Fruit fly (Drosophila melanogaster) whole organism, embryonic: ENCODE results near the gene Snx27.

Experiments used
- Abd-B ChIP-seq: fragments of 200-800 bp; sonication (Bioruptor generic); optimal IDR thresholded peaks from 2 replicates; lab custom pipeline; 2018; ENCODE audit warnings: missing biosample characterization, mild to moderate bottlenecking, missing genetic modification characterization, moderate library complexity
- CG10565 ChIP-seq: fragments of 200-800 bp; sonication (Bioruptor generic); optimal IDR thresholded peaks from 3 replicates; lab custom pipeline; 2016; ENCODE audit warnings: missing biosample characterization, mild to moderate bottlenecking, missing genetic modification characterization
- CG11085 ChIP-seq: fragments of 200-800 bp; sonication (Bioruptor generic); IDR thresholded peaks from 2 replicates; pipeline ENCODE4 v1.3.6; 2022; ENCODE audit warnings: missing biosample characterization, missing genetic modification characterization
- CG12219 ChIP-seq: fragments of 200-800 bp; sonication (Bioruptor generic); optimal IDR thresholded peaks from 3 replicates; lab custom pipeline; 2018; ENCODE audit warnings: missing biosample characterization, mild to moderate bottlenecking, missing genetic modification characterization
- CG1233 ChIP-seq: fragments of 200-800 bp; sonication (Bioruptor generic); optimal IDR thresholded peaks from 4 replicates; lab custom pipeline; 2018; ENCODE audit warnings: missing biosample characterization, mild to moderate bottlenecking, missing genetic modification characterization
- CG12769 ChIP-seq: fragments of 200-800 bp; sonication (Bioruptor generic); optimal IDR thresholded peaks from 2 replicates; lab custom pipeline; 2019; ENCODE audit warnings: missing biosample characterization, mild to moderate bottlenecking, missing genetic modification characterization, moderate library complexity
- CG12942 ChIP-seq: fragments of 200-800 bp; sonication (Bioruptor generic); optimal IDR thresholded peaks from 3 replicates; lab custom pipeline; 2016; ENCODE audit warnings: missing biosample characterization, missing genetic modification characterization
- CG16813 ChIP-seq: fragments of 200-800 bp; sonication (Bioruptor generic); IDR thresholded peaks from 3 replicates; pipeline ENCODE4 v1.3.6; 2022; ENCODE audit warnings: missing biosample characterization, missing genetic modification characterization; ENCODE audit not compliant: partially characterized antibody
- CG17385 ChIP-seq: fragments of 200-800 bp; sonication (Bioruptor generic); optimal IDR thresholded peaks from 3 replicates; lab custom pipeline; 2018; ENCODE audit warnings: missing biosample characterization, mild to moderate bottlenecking, missing genetic modification characterization
- CG17568 ChIP-seq: fragments of 200-800 bp; sonication (Bioruptor generic); optimal IDR thresholded peaks from 2 replicates; lab custom pipeline; 2018; ENCODE audit warnings: missing biosample characterization, mild to moderate bottlenecking, missing genetic modification characterization, moderate library complexity
- CG18011 ChIP-seq: fragments of 200-800 bp; sonication (Bioruptor generic); optimal IDR thresholded peaks from 2 replicates; lab custom pipeline; 2017; ENCODE audit warnings: missing biosample characterization, missing genetic modification characterization, mild to moderate bottlenecking, moderate library complexity, missing genotype
- CG30403 ChIP-seq: fragments of 200-800 bp; sonication (Bioruptor generic); optimal IDR thresholded peaks from 3 replicates; lab custom pipeline; 2016; ENCODE audit warnings: missing biosample characterization, missing genetic modification characterization
- CG31365 ChIP-seq: fragments of 200-800 bp; sonication (Bioruptor generic); optimal IDR thresholded peaks from 2 replicates; lab custom pipeline; 2018; ENCODE audit warnings: missing biosample characterization, mild to moderate bottlenecking, missing genetic modification characterization
- CG31388 ChIP-seq: fragments of 200-800 bp; sonication (Bioruptor generic); optimal IDR thresholded peaks from 2 replicates; lab custom pipeline; 2016; ENCODE audit warnings: missing biosample characterization, missing genetic modification characterization
- CG4404 ChIP-seq: fragments of 200-800 bp; sonication (Bioruptor generic); IDR thresholded peaks from 2 replicates; pipeline ENCODE4 v1.3.6; 2022; ENCODE audit warnings: missing biosample characterization, missing genetic modification characterization
- CG5245 ChIP-seq: fragments of 200-800 bp; sonication (Bioruptor generic); optimal IDR thresholded peaks from 3 replicates; lab custom pipeline; 2016; ENCODE audit warnings: missing biosample characterization, missing genetic modification characterization
- CG7839 ChIP-seq: fragments of 200-800 bp; sonication (Bioruptor generic); optimal IDR thresholded peaks from 3 replicates; lab custom pipeline; 2018; ENCODE audit warnings: missing biosample characterization, mild to moderate bottlenecking, missing genetic modification characterization, moderate library complexity
- CG7963 ChIP-seq: fragments of 200-800 bp; sonication (Bioruptor generic); IDR thresholded peaks from 3 replicates; pipeline ENCODE4 v1.3.6; 2022; ENCODE audit warnings: missing biosample characterization, missing genetic modification characterization; ENCODE audit not compliant: partially characterized antibody
- CG7987 ChIP-seq: fragments of 200-800 bp; sonication (Bioruptor generic); optimal IDR thresholded peaks from 2 replicates; lab custom pipeline; 2018; ENCODE audit warnings: missing biosample characterization, mild to moderate bottlenecking, missing genetic modification characterization, moderate library complexity
- CG8281 ChIP-seq: fragments of 200-800 bp; sonication (Bioruptor generic); optimal IDR thresholded peaks from 2 replicates; lab custom pipeline; 2018; ENCODE audit warnings: missing biosample characterization, mild to moderate bottlenecking, missing genetic modification characterization, moderate library complexity
- CG8944 ChIP-seq: fragments of 200-800 bp; sonication (Bioruptor generic); optimal IDR thresholded peaks from 3 replicates; lab custom pipeline; 2016; ENCODE audit warnings: missing biosample characterization, missing genetic modification characterization
- Camta ChIP-seq: fragments of 200-800 bp; sonication (Bioruptor generic); optimal IDR thresholded peaks from 2 replicates; lab custom pipeline; 2016; ENCODE audit warnings: missing biosample characterization, missing genetic modification characterization
- D19A ChIP-seq: fragments of 200-800 bp; optimal IDR thresholded peaks from 3 replicates; lab custom pipeline; 2019; ENCODE audit warnings: missing biosample characterization, mild to moderate bottlenecking, missing genetic modification characterization, moderate library complexity
- Gsc ChIP-seq: fragments of 200-800 bp; sonication (Bioruptor generic); IDR thresholded peaks from 2 replicates; pipeline ENCODE4 v1.3.6; 2022; ENCODE audit warnings: missing biosample characterization, missing genetic modification characterization
- Gug ChIP-seq: fragments of 200-800 bp; sonication (Bioruptor generic); IDR thresholded peaks from 4 replicates; pipeline ENCODE4 v1.3.6; 2022; ENCODE audit warnings: missing biosample characterization, missing genetic modification characterization
- H15 ChIP-seq: fragments of 200-800 bp; sonication (Bioruptor generic); IDR thresholded peaks from 3 replicates; pipeline ENCODE4 v1.3.6; 2022; ENCODE audit warnings: missing biosample characterization, missing genetic modification characterization
- HLH4C ChIP-seq: fragments of 200-800 bp; sonication (Bioruptor generic); IDR thresholded peaks from 3 replicates; pipeline ENCODE4 v1.3.6; 2022; ENCODE audit warnings: missing biosample characterization, missing genetic modification characterization; ENCODE audit not compliant: partially characterized antibody
- Max ChIP-seq: fragments of 200-800 bp; sonication (Bioruptor generic); optimal IDR thresholded peaks from 2 replicates; lab custom pipeline; 2016; ENCODE audit warnings: missing biosample characterization, mild to moderate bottlenecking, missing genetic modification characterization
- Rfx ChIP-seq: fragments of 200-800 bp; sonication (Bioruptor generic); IDR thresholded peaks from 2 replicates; pipeline ENCODE4 v1.3.6; 2022; ENCODE audit warnings: missing biosample characterization, missing genetic modification characterization
- Spps ChIP-seq: fragments of 200-800 bp; sonication (Bioruptor generic); optimal IDR thresholded peaks from 2 replicates; lab custom pipeline; 2018; ENCODE audit warnings: missing biosample characterization, mild to moderate bottlenecking, missing genetic modification characterization
- ash1 ChIP-seq: fragments of 200-800 bp; sonication (Bioruptor generic); optimal IDR thresholded peaks from 2 replicates; lab custom pipeline; 2018; ENCODE audit warnings: missing biosample characterization, mild to moderate bottlenecking, missing genetic modification characterization
- chn ChIP-seq: fragments of 200-800 bp; sonication (Bioruptor generic); optimal IDR thresholded peaks from 2 replicates; lab custom pipeline; 2016; ENCODE audit warnings: missing biosample characterization, missing genetic modification characterization
- dan ChIP-seq: fragments of 200-800 bp; sonication (Bioruptor generic); IDR thresholded peaks from 2 replicates; pipeline ENCODE4 v1.3.6; 2022; ENCODE audit warnings: missing biosample characterization, missing genetic modification characterization
- dm ChIP-seq: fragments of 200-800 bp; sonication (Bioruptor generic); optimal IDR thresholded peaks from 3 replicates; lab custom pipeline; 2016; ENCODE audit warnings: missing biosample characterization, missing genetic modification characterization
- dmrt11E ChIP-seq: fragments of 200-800 bp; sonication (Bioruptor generic); optimal IDR thresholded peaks from 3 replicates; lab custom pipeline; 2018; ENCODE audit warnings: missing biosample characterization, mild to moderate bottlenecking, missing genetic modification characterization, moderate library complexity
- dmrt99B ChIP-seq: fragments of 200-800 bp; sonication (Bioruptor generic); optimal IDR thresholded peaks from 2 replicates; lab custom pipeline; 2018; ENCODE audit warnings: missing biosample characterization, mild to moderate bottlenecking, missing genetic modification characterization, moderate library complexity
- fd64A ChIP-seq: fragments of 200-800 bp; sonication (Bioruptor generic); optimal IDR thresholded peaks from 3 replicates; lab custom pipeline; 2018; ENCODE audit warnings: missing biosample characterization, mild to moderate bottlenecking, missing genetic modification characterization
- hb ChIP-seq: fragments of 200-800 bp; sonication (Bioruptor generic); IDR thresholded peaks from 3 replicates; pipeline ENCODE4 v1.3.6; 2022; ENCODE audit warnings: missing biosample characterization, missing genetic modification characterization; ENCODE audit not compliant: partially characterized antibody
- jigr1 ChIP-seq: fragments of 200-800 bp; sonication (Bioruptor generic); IDR thresholded peaks from 3 replicates; pipeline ENCODE4 v1.3.6; 2022; ENCODE audit warnings: missing biosample characterization, missing genetic modification characterization
- kay ChIP-seq: fragments of 200-800 bp; sonication (Bioruptor generic); optimal IDR thresholded peaks from 2 replicates; lab custom pipeline; 2016; ENCODE audit warnings: missing biosample characterization, missing genetic modification characterization
- mld ChIP-seq: fragments of 200-800 bp; sonication (Bioruptor generic); IDR thresholded peaks from 3 replicates; pipeline ENCODE4 v1.3.6; 2022; ENCODE audit warnings: missing biosample characterization, missing genetic modification characterization; ENCODE audit not compliant: partially characterized antibody
- nerfin-2 ChIP-seq: fragments of 200-800 bp; sonication (Bioruptor generic); IDR thresholded peaks from 2 replicates; pipeline ENCODE4 v1.3.6; 2022; ENCODE audit warnings: missing biosample characterization, missing genetic modification characterization; ENCODE audit not compliant: partially characterized antibody
- pho ChIP-seq: fragments of 200-800 bp; sonication (Bioruptor generic); optimal IDR thresholded peaks from 2 replicates; lab custom pipeline; 2016; ENCODE audit warnings: missing biosample characterization, missing genetic modification characterization
- salm ChIP-seq: fragments of 200-800 bp; sonication (Bioruptor generic); optimal IDR thresholded peaks from 2 replicates; lab custom pipeline; 2018; ENCODE audit warnings: missing biosample characterization, mild to moderate bottlenecking, missing genetic modification characterization
- stwl ChIP-seq: fragments of 200-800 bp; sonication (Bioruptor generic); optimal IDR thresholded peaks from 3 replicates; lab custom pipeline; 2018; ENCODE audit warnings: missing biosample characterization, mild to moderate bottlenecking, missing genetic modification characterization, moderate library complexity
- twi ChIP-seq: fragments of 200-800 bp; optimal IDR thresholded peaks from 2 replicates; lab custom pipeline; 2019; ENCODE audit warnings: missing biosample characterization, mild to moderate bottlenecking, missing genetic modification characterization, moderate library complexity
- unpg ChIP-seq: fragments of 200-800 bp; sonication (Bioruptor generic); optimal IDR thresholded peaks from 3 replicates; lab custom pipeline; 2018; ENCODE audit warnings: missing biosample characterization, mild to moderate bottlenecking, missing genetic modification characterization, moderate library complexity
- vnd ChIP-seq: fragments of 200-800 bp; sonication (Bioruptor generic); IDR thresholded peaks from 3 replicates; pipeline ENCODE4 v1.3.6; 2022; ENCODE audit warnings: missing biosample characterization, missing genetic modification characterization; ENCODE audit not compliant: partially characterized antibody
- zfh1 ChIP-seq: fragments of 200-800 bp; sonication (Bioruptor generic); IDR thresholded peaks from 3 replicates; pipeline ENCODE4 v1.3.6; 2022; ENCODE audit warnings: missing biosample characterization, missing genetic modification characterization

The Snx27 gene

dm6 chrX:5699824-5700498, 37.9 kb downstream of the Snx27 start (continued):
- peak; percentile 80 for TF ChIP-seq unpg
- TF ChIP-seq salm (tag; lab: Kevin White, UChicago), result peak; percentile 42
- no peak for TF ChIP-seq twi (tag; lab: Kevin White, UChicago)
- TF ChIP-seq CG17568 (GFP tag; lab: Kevin White, UChicago), result no peak
- peak; percentile 15 for TF ChIP-seq Spps (tag; lab: Kevin White, UChicago)
- TF ChIP-seq CG11085 (GFP tag; lab: Robert Waterston, UW), result no peak
- TF ChIP-seq Gug (GFP tag; lab: Robert Waterston, UW), result peak; percentile 43; the same call in 3 of the 4 replicates
- no peak for TF ChIP-seq vnd (GFP tag; lab: Robert Waterston, UW)
- TF ChIP-seq CG12219, result peak; percentile 40
- no peak for TF ChIP-seq ash1 (GFP tag; lab: Kevin White, UChicago)
- TF ChIP-seq CG30403 (GFP tag; lab: Kevin White, UChicago), result peak; percentile 73
- TF ChIP-seq CG5245 (GFP tag; lab: Kevin White, UChicago), result peak; percentile 37
- TF ChIP-seq CG10565 (GFP tag; lab: Kevin White, UChicago), result no peak
- no peak for TF ChIP-seq CG7987 (GFP tag; lab: Kevin White, UChicago)
- TF ChIP-seq Gsc (GFP tag; lab: Robert Waterston, UW), result no peak
- no peak for TF ChIP-seq Camta (GFP tag; lab: Kevin White, UChicago)
- TF ChIP-seq D19A, result peak; percentile 82
- peak; percentile 55; the same call in 1 of the 2 replicates for TF ChIP-seq Rfx (GFP tag; lab: Robert Waterston, UW)
- TF ChIP-seq CG8281 (tag; lab: Kevin White, UChicago), result peak; percentile 22
- peak; percentile 27 for TF ChIP-seq kay (GFP tag; lab: Kevin White, UChicago)
- TF ChIP-seq fd64A, result no peak
- TF ChIP-seq pho (GFP tag; lab: Kevin White, UChicago), result no peak
- TF ChIP-seq dm (GFP tag; lab: Kevin White, UChicago), result peak; percentile 10
- peak; percentile 33; the same call in 1 of the 3 replicates for TF ChIP-seq H15 (GFP tag; lab: Robert Waterston, UW)
- TF ChIP-seq dmrt99B (tag; lab: Kevin White, UChicago), result peak; percentile 81
- no peak for TF ChIP-seq stwl
- peak; percentile 76 for TF ChIP-seq CG7839 (tag; lab: Kevin White, UChicago)
- TF ChIP-seq HLH4C (GFP tag; lab: Robert Waterston, UW), result 0 out of 3 replicates have a peak, but pooled peaks have one; percentile 12
- TF ChIP-seq dmrt11E (tag; lab: Kevin White, UChicago), result peak; percentile 43
- peak; percentile 22 for TF ChIP-seq CG8944
- no peak for TF ChIP-seq hb (GFP tag; lab: Robert Waterston, UW)
- peak; percentile 62 for TF ChIP-seq Abd-B (GFP tag; lab: Kevin White, UChicago)
- TF ChIP-seq dan (GFP tag; lab: Robert Waterston, UW), result no peak
- TF ChIP-seq CG4404 (GFP tag; lab: Robert Waterston, UW), result no peak
- peak; percentile 45 for TF ChIP-seq CG17385 (GFP tag; lab: Kevin White, UChicago)
- no peak for TF ChIP-seq CG31365 (tag; lab: Kevin White, UChicago)
- TF ChIP-seq CG1233 (GFP tag; lab: Kevin White, UChicago), result peak; percentile 24
- TF ChIP-seq jigr1 (GFP tag; lab: Robert Waterston, UW), result peak; percentile 41; the same call in 1 of the 3 replicates
- TF ChIP-seq CG12769, result peak; percentile 79
- TF ChIP-seq mld (GFP tag; lab: Robert Waterston, UW), result no peak
- TF ChIP-seq CG16813, result no peak
- TF ChIP-seq CG12942 (GFP tag; lab: Kevin White, UChicago), result peak; percentile 34
- TF ChIP-seq nerfin-2 (GFP tag; lab: Robert Waterston, UW), result no peak
- peak; percentile 46 for TF ChIP-seq chn (GFP tag; lab: Kevin White, UChicago)
- peak; percentile 20 for TF ChIP-seq CG31388 (GFP tag; lab: Kevin White, UChicago)
- no peak for TF ChIP-seq CG7963 (GFP tag; lab: Robert Waterston, UW)
- TF ChIP-seq CG18011, result peak; percentile 7
- TF ChIP-seq zfh1 (GFP tag; lab: Robert Waterston, UW), result peak; percentile 54; the same call in 1 of the 3 replicates
- TF ChIP-seq Max, result peak; percentile 17
